Fruit fly (Drosophila melanogaster) ovary, adult (tissue): ENCODE measurements around the gene CG33767.

Experiments
- CG17801 ChIP-seq: fragments of 200-800 bp; optimal IDR thresholded peaks from 2 replicates; lab custom pipeline; 2019; ENCODE audit warnings: missing biosample characterization, mild to moderate bottlenecking, missing genetic modification characterization, moderate library complexity; ENCODE audit not compliant: partially characterized antibody

CG33767 gene

DNA sequence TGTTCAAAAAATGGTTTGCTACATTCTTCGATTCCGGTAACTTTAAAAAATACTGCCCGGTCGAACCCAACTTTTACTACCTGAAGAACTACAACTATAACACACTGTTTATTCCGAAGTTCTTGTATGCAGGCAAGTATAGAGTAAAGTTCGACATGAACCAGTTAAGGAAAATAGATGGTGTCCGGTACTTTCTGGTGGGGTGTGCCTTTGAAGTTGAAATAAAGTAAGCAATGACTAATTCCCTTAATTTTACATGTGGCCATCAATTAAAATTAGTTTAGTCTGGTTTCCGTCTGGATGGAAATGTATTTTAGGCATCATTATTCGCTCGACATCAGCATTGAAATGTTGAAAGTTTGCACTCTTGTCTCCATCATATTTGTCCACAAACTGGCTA, at the start of gene CG33767:
TSS of gene CG33767 (plus strand) at position 301 of the 400 bp plus-strand sequence.
- TF ChIP-seq CG17801 (GFP tag; lab: Kevin White, UChicago): no peak

DNA sequence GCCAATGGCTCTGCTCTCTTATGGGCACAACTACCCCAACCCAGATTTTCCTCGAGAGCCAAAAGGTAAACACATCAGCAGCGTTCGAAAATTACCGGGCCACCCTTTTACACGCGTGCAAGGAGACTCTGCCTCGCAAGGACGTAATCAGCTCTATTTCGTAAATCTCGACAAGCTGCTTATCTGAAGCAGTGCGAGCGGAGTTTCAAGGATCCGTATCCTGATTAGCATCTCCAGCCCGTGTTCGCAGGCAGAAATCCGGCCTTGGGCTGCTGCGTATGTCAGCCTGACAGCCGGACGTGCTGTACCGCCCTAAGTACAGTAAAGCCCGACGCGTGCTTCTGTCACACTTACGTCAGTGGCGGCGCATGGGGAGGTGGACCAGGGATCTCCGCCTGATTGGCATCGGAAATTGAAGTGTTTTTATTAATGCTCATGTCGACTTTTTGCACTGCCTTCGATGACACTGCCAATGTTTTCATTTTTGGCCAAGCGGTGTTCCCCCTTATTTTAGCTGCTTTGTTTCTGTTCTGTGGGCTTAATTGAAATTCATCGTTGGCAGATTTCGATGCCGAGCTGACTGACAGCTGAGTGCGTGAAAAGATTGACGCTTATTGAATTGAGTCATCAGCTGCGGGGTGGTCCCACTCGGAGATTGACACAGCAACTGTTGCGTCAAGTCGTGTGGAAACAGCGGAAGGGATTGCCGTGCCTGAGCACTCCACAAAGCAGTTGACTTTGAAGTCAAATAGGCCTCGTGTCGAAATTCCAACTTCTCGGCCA, 40.3 kb upstream of the CG33767 start, which contains the start of gene ND-B14.5AL:
TSS of gene ND-B14.5AL (plus strand) at position 733 of the 783 bp plus-strand sequence.
- no peak for TF ChIP-seq CG17801 (GFP tag; lab: Kevin White, UChicago)

DNA sequence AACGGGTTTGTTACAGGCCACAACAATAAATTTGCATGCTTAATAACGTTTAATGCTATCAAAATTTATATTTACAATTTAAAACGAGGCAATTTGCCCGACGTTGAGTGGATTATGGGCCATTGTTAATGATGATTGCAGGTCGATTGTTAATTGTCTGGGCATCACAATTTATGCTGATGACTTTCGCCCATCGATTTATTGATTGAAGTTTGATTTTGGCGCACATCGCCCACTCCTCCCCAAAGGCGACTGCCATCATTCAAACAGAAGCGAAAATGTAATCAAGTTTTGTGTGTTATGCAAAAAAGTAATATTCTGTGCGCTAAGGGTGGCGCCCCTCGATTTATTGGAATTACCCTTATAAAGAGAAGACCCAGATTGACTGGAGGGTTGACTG, 39.0 kb upstream of the CG33767 start:
- TF ChIP-seq CG17801 (GFP tag; lab: Kevin White, UChicago): no peak

DNA sequence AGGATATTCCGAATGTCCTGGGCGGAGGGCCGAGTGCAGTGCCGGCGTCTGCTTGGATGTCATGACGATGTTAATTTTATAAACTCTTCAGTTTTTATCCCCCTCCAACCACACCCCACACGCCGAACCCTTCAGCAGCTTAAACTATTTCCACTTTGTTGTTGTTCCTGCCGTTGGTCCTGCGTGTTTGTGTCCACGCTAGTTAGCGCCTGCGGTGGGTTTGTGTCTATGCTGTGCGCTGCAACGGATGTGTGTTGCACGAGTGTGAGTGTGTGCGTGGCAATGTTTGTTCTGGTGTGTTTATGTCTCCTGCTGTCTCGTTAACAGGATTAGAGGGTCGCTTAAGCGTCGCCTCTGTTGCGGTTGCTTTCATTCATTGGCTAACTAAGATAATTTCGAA, 29.3 kb upstream of the CG33767 start:
- no peak for TF ChIP-seq CG17801 (GFP tag; lab: Kevin White, UChicago)

DNA sequence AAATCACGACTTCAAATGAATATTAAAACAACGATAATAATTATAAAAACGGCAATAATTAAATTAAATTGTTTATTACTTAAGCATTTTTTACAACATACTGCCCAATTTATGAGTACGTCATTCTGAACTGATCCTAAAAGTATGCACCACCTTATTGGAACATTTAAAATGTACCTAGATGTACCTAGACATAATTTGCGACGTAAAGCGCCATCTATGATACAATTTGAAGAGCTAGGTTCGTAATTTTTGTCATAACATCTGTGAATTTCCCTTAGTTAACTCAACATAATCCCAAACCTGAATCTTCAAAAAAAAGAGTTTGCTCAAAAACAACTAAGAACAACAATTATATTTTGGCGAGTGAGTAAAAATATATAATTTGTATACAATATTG, 12.0 kb upstream of the CG33767 start:
- TF ChIP-seq CG17801 (GFP tag; lab: Kevin White, UChicago): no peak

DNA sequence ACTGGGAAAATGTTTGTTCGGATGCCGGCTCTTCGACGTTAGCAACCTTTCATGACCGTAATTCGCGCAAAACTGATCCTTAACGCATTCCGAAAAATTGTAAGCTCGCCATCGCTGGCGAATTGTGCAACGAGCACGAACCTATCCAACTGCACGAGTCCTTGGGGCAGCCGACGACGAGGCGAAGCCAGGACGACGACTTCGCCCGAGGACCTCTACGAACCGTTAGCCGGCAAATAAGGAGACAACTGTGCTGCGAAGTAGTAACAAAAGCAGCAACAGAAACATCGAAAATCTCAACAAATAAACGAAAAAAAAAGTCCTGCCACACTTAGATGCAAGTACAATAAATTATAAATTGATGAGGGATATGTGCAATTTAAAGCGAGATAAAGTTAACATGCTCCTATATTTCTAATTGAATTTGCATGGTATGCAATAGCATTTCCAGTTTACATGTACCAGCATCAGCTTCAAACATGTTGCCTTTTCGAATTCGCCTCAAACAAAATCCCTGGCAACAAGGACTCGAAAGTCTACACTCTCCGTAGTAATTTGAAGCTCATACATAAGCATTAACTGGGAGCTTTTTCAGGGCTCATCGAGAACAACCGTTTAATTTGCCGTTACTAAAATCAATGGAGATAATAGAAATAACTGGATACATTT, 8.1 kb upstream of the CG33767 start, which contains the start of gene CG14459:
TSS of gene CG14459 (minus strand) at position 51 of the 669 bp plus-strand sequence.
- TF ChIP-seq CG17801 (GFP tag; lab: Kevin White, UChicago): no peak

DNA sequence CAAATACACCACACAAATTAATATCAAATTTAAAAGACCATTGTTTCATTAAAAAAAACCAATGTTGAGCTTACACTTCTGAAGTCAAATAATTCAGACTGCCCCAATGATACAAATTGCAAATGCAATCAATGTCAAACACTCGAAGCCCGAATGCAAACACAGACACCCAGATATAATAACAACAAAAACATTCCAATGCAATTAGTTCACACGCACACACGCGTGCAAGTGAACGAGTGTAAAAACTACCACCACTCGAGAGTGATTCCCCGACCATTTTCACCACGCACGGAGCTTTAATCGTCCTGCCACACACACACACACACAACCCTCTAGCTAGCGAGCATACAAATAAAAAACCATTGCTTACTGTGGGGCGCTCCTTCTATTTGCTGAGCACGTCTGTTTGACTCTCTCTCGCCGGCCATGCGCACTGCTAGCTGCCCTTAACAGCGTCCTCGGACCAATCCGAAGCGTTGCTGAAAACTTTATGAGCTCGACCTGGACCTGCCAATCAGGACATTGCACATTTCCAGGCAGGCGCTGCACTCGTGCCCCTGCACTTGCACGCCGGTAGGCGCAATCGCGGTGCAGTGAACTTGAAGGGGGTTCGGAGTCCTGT, 3.7 kb upstream of the CG33767 start:
- no peak for TF ChIP-seq CG17801 (GFP tag; lab: Kevin White, UChicago)

DNA sequence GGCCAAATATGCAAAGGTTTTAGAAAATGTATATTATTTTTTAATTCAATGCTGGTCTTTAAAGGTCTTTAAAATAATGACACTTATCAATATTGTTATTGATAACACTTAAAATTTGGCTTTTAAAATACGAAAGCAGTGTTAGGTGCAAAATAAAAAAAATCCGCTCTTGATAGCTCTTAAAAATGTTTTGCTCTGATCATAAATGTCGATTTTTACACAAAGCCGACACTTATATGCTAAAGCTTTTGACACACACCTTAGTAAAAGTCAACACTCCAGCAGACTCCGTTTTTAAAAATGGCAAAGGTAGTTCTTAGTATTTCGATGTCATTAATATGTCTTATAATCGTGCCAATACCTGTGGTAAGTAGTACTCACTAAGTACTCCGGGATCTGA, 780 bp upstream of the CG33767 start, which contains the start of gene CG33766:
TSS of gene CG33766 (plus strand) at position 301 of the 400 bp plus-strand sequence.
- TF ChIP-seq CG17801 (GFP tag; lab: Kevin White, UChicago): no peak

DNA sequence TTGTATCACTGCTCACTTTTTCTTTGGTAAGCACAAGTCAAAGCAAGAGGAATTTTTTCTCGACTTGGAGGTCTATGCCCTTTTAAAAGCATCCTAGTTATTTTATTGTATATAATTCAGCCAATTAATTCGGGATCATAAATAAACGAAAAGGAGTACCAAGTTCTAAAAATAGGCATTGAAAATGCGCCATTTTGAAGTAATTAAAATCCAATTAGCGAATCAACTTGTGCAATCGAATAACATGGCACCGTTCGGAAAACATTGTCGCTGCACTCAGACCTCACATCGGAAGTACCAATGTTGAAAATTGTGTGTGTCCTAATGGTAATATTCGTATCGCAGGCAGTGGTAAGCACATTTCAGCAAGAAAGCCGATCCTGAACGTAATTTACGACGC, 756 bp downstream of the CG33767 start, which contains the start of gene CG33768:
TSS of gene CG33768 (plus strand) at position 301 of the 400 bp plus-strand sequence.
- TF ChIP-seq CG17801 (GFP tag; lab: Kevin White, UChicago): no peak

DNA sequence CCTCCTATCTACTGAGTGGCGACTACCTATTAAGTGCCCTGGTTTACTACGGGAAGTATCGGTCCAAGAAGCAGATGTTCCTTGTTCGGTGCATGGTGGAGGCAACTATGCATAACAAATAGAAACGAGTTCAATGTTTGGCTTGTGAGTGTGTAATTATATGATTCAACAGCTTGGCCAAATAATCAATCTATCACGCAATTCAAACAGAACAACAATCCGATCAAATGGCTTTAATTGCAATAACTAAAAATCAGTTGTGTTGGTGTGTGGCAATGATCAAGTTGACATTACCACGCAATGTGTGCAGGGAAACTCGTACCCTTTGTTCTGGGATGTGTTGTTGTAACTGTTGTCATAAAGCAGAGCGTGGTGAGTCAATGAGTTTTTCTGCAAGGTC, 1.5 kb downstream of the CG33767 start, which contains the start of gene CG33769:
TSS of gene CG33769 (plus strand) at position 301 of the 400 bp plus-strand sequence.
- TF ChIP-seq CG17801 (GFP tag; lab: Kevin White, UChicago): no peak

DNA sequence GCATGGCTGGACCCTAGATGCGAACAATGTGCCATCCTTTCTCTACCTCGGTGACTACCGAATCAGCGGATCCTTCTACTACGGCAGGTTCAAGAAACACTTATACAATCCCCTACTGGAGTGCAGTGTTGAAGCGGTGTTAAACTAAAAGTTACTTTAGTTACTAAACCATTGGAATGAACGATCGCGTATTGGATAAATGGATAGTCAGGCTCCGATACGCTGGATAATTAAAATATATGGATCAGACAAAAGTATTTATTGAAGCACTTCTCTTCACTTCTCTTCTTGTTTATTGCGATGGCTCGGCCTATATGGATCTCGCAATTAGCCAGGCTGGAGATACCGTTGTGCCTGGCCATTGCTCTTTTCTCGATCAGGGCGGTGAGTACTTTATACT, 2.3 kb downstream of the CG33767 start, which contains the start of gene CG33770:
TSS of gene CG33770 (plus strand) at position 301 of the 400 bp plus-strand sequence.
- no peak for TF ChIP-seq CG17801 (GFP tag; lab: Kevin White, UChicago)

DNA sequence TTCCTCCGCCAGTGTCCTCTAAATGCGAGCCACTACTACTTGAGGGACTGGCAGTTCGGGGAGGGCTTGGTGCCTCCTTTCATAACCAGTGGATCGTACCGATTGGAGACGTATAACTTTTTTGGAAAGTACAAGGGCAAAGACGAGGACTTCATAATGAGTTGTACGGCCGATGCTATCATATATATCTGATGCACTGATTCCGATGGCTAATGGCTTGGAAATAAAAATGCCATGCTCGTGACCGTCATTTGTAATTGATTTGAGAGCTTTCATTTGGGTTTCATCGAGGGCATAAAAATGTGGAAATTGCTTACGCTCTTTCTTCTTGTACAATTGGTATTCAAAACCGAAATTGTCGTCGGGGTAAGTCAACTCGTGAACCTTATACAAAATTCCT, 3.0 kb downstream of the CG33767 start, which contains the start of gene CG33771:
TSS of gene CG33771 (plus strand) at position 301 of the 400 bp plus-strand sequence.
- TF ChIP-seq CG17801 (GFP tag; lab: Kevin White, UChicago): no peak

DNA sequence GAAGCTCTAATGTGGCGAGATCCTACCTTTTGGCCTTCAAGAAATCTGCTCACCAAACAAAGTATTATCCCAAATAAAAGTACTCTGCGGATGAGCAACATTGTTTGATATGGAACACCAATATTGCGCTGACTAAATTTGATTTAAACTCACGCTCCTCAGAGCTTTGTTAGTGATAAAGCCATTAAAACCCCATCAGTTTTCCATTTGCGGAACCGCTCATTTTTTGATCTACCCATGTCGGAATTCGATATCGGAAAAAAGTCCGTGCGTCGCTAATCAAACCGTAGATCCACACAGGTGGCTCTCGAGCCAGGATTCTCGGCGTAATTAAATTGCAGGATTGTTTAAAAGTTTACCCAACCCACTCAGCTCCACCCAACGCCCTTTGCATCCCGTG, 6.3 kb downstream of the CG33767 start, which contains the start of gene CG33772:
TSS of gene CG33772 (minus strand) at position 101 of the 400 bp plus-strand sequence.
- no peak for TF ChIP-seq CG17801 (GFP tag; lab: Kevin White, UChicago)

DNA sequence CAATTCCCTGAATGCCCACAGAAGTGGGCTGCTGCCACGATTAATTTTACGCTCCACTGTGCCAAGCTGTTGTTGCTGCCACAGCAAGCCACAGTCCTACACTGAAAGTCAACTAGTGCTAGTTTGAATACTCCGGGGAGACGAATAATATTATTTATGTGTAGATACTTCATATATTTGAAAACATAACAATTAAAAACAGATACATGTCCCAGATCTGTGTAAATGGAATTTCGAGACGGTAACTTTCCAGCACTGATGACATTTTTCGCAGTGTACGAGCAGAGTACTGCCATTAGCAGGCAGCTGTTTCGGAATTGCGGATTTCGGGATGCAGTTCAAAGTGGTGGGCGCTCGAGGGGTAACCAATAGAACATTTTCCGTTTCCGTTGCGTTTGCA, 19.0 kb downstream of the CG33767 start:
- TF ChIP-seq CG17801 (GFP tag; lab: Kevin White, UChicago): no peak
